Fruit fly (Drosophila melanogaster) whole organism, embryonic: Measurements from ENCODE around the gene CG10194.

Source experiments
- ATbp ChIP-seq: fragments of 200-800 bp; sonication (Bioruptor generic); optimal IDR thresholded peaks from 2 replicates; lab custom pipeline; 2017; ENCODE audit warnings: missing biosample characterization, mild to moderate bottlenecking, missing genetic modification characterization, missing genetic modification reagents
- Ada2b ChIP-seq: fragments of 200-800 bp; sonication (Bioruptor generic); IDR thresholded peaks from 2 replicates; pipeline ENCODE4 v1.3.6; 2022; ENCODE audit warnings: missing biosample characterization, missing genetic modification characterization
- Aef1 ChIP-seq: fragments of 200-800 bp; sonication (Bioruptor generic); IDR thresholded peaks from 3 replicates; pipeline ENCODE4 v1.3.6; 2022; ENCODE audit warnings: missing biosample characterization, missing genetic modification characterization
- Atf6 ChIP-seq: fragments of 200-800 bp; sonication (Bioruptor generic); IDR thresholded peaks from 2 replicates; pipeline ENCODE4 v1.3.6; 2022; ENCODE audit warnings: missing biosample characterization, missing genetic modification characterization
- CG10267 ChIP-seq: fragments of 200-800 bp; sonication (Bioruptor generic); optimal IDR thresholded peaks from 2 replicates; lab custom pipeline; 2018; ENCODE audit warnings: missing biosample characterization, mild to moderate bottlenecking, missing genetic modification characterization, moderate library complexity
- CG12299 ChIP-seq: fragments of 200-800 bp; sonication (Bioruptor generic); optimal IDR thresholded peaks from 2 replicates; lab custom pipeline; 2018; ENCODE audit warnings: missing biosample characterization, mild to moderate bottlenecking, missing genetic modification characterization
- CG13424 ChIP-seq: fragments of 200-800 bp; sonication (Bioruptor generic); optimal IDR thresholded peaks from 2 replicates; lab custom pipeline; 2019; ENCODE audit warnings: missing biosample characterization, mild to moderate bottlenecking, missing genetic modification characterization, moderate library complexity
- CG14014 ChIP-seq: fragments of 200-800 bp; sonication (Bioruptor generic); IDR thresholded peaks from 2 replicates; pipeline ENCODE4 v1.3.6; 2022; ENCODE audit warnings: missing biosample characterization, missing genetic modification characterization
- CG14710 ChIP-seq: fragments of 200-800 bp; sonication (Bioruptor generic); optimal IDR thresholded peaks from 3 replicates; lab custom pipeline; 2019; ENCODE audit warnings: missing biosample characterization, mild to moderate bottlenecking, missing genetic modification characterization, moderate library complexity
- CG1792 ChIP-seq: fragments of 200-800 bp; sonication (Bioruptor generic); optimal IDR thresholded peaks from 2 replicates; lab custom pipeline; 2016; ENCODE audit warnings: missing biosample characterization, missing genetic modification characterization
- CG2120 ChIP-seq: fragments of 200-800 bp; sonication (Bioruptor generic); optimal IDR thresholded peaks from 3 replicates; lab custom pipeline; 2016; ENCODE audit warnings: missing biosample characterization, missing genetic modification characterization
- CG2199 ChIP-seq: fragments of 200-800 bp; sonication (Bioruptor generic); IDR thresholded peaks from 3 replicates; pipeline ENCODE4 v1.3.6; 2022; ENCODE audit warnings: missing biosample characterization, missing genetic modification characterization
- CG30403 ChIP-seq: fragments of 200-800 bp; sonication (Bioruptor generic); optimal IDR thresholded peaks from 3 replicates; lab custom pipeline; 2016; ENCODE audit warnings: missing biosample characterization, missing genetic modification characterization
- CG4404 ChIP-seq: fragments of 200-800 bp; sonication (Bioruptor generic); IDR thresholded peaks from 2 replicates; pipeline ENCODE4 v1.3.6; 2022; ENCODE audit warnings: missing biosample characterization, missing genetic modification characterization
- CG4617 ChIP-seq: fragments of 200-800 bp; sonication (Bioruptor generic); optimal IDR thresholded peaks from 3 replicates; lab custom pipeline; 2016; ENCODE audit warnings: missing biosample characterization, missing genetic modification characterization, borderline replicate concordance
- CG4820 ChIP-seq: fragments of 200-800 bp; sonication (Bioruptor generic); optimal IDR thresholded peaks from 3 replicates; lab custom pipeline; 2016; ENCODE audit warnings: missing biosample characterization, missing genetic modification characterization
- CG7372 ChIP-seq: fragments of 200-800 bp; sonication (Bioruptor generic); IDR thresholded peaks from 2 replicates; pipeline ENCODE4 v1.3.6; 2022; ENCODE audit warnings: missing biosample characterization, missing genetic modification characterization
- CG8924 ChIP-seq: fragments of 200-800 bp; optimal IDR thresholded peaks from 3 replicates; lab custom pipeline; 2019; ENCODE audit warnings: missing biosample characterization, mild to moderate bottlenecking, missing genetic modification characterization, moderate library complexity
- Camta ChIP-seq: fragments of 200-800 bp; sonication (Bioruptor generic); optimal IDR thresholded peaks from 2 replicates; lab custom pipeline; 2016; ENCODE audit warnings: missing biosample characterization, missing genetic modification characterization
- Chrac-16 ChIP-seq: fragments of 200-800 bp; sonication (Bioruptor generic); optimal IDR thresholded peaks from 3 replicates; lab custom pipeline; 2016; ENCODE audit warnings: missing biosample characterization, missing genetic modification characterization
- Doc2 ChIP-seq: fragments of 200-800 bp; sonication (Bioruptor generic); IDR thresholded peaks from 2 replicates; pipeline ENCODE4 v1.3.6; 2022; ENCODE audit warnings: missing biosample characterization, missing genetic modification characterization
- E2f2 ChIP-seq: fragments of 200-800 bp; sonication (Bioruptor generic); IDR thresholded peaks from 2 replicates; pipeline ENCODE4 v1.3.6; 2022; ENCODE audit warnings: missing biosample characterization, missing genetic modification characterization
- Gug ChIP-seq: fragments of 200-800 bp; sonication (Bioruptor generic); IDR thresholded peaks from 4 replicates; pipeline ENCODE4 v1.3.6; 2022; ENCODE audit warnings: missing biosample characterization, missing genetic modification characterization
- H2.0 ChIP-seq: fragments of 200-800 bp; sonication (Bioruptor generic); IDR thresholded peaks from 2 replicates; pipeline ENCODE4 v1.3.6; 2022; ENCODE audit warnings: missing biosample characterization, missing genetic modification characterization
- HLH54F ChIP-seq: fragments of 200-800 bp; sonication (Bioruptor generic); optimal IDR thresholded peaks from 3 replicates; lab custom pipeline; 2016; ENCODE audit warnings: missing biosample characterization, missing genetic modification characterization
- Lhr ChIP-seq: fragments of 200-800 bp; sonication (Bioruptor generic); optimal IDR thresholded peaks from 3 replicates; lab custom pipeline; 2017; ENCODE audit warnings: mild to moderate bottlenecking, missing biosample characterization, missing genetic modification reagents, missing genetic modification characterization
- Neu2 ChIP-seq: fragments of 200-800 bp; sonication (Bioruptor generic); optimal IDR thresholded peaks from 3 replicates; lab custom pipeline; 2016; ENCODE audit warnings: missing biosample characterization, missing genetic modification characterization, borderline replicate concordance
- Pdp1 ChIP-seq, 2 experiments: fragments of 200-800 bp; sonication (Bioruptor generic); optimal IDR thresholded peaks; 3 replicates each; lab custom pipeline; 2016; ENCODE audit warnings: missing biosample characterization in 2 of 2, missing genetic modification characterization in 2 of 2, mild to moderate bottlenecking in 1 of 2, moderate library complexity in 1 of 2
- Six4 ChIP-seq: fragments of 200-800 bp; sonication (Bioruptor generic); optimal IDR thresholded peaks from 2 replicates; lab custom pipeline; 2016; ENCODE audit warnings: missing biosample characterization, missing genetic modification characterization
- Taf1 ChIP-seq: fragments of 200-800 bp; sonication (Bioruptor generic); IDR thresholded peaks from 2 replicates; pipeline ENCODE4 v1.3.6; 2022; ENCODE audit warnings: missing biosample characterization, missing genetic modification characterization
- Usf ChIP-seq: fragments of 200-800 bp; sonication (Bioruptor generic); optimal IDR thresholded peaks from 2 replicates; lab custom pipeline; 2017; ENCODE audit warnings: missing genotype, missing biosample characterization, missing genetic modification characterization
- ab ChIP-seq: fragments of 200-800 bp; sonication (Bioruptor generic); optimal IDR thresholded peaks from 2 replicates; lab custom pipeline; 2016; ENCODE audit warnings: missing biosample characterization, missing genetic modification characterization
- aop ChIP-seq: fragments of 200-800 bp; sonication (Bioruptor generic); IDR thresholded peaks from 2 replicates; pipeline ENCODE4 v1.3.6; 2022; ENCODE audit warnings: missing biosample characterization, missing genetic modification characterization
- bowl ChIP-seq: fragments of 200-800 bp; sonication (Bioruptor generic); IDR thresholded peaks from 2 replicates; pipeline ENCODE4 v1.3.6; 2022; ENCODE audit warnings: missing biosample characterization, missing genetic modification characterization
- btn ChIP-seq: fragments of 200-800 bp; sonication (Bioruptor generic); optimal IDR thresholded peaks from 2 replicates; lab custom pipeline; 2016; ENCODE audit warnings: missing biosample characterization, missing genetic modification characterization
- cwo ChIP-seq: fragments of 200-800 bp; sonication (Bioruptor generic); optimal IDR thresholded peaks from 3 replicates; lab custom pipeline; 2017; ENCODE audit warnings: missing biosample characterization, missing genetic modification characterization, mild to moderate bottlenecking, moderate library complexity, missing genetic modification reagents
- da ChIP-seq: fragments of 200-800 bp; sonication (Bioruptor generic); optimal IDR thresholded peaks from 2 replicates; lab custom pipeline; 2016; ENCODE audit warnings: missing biosample characterization, missing genetic modification characterization
- dpn ChIP-seq, 2 experiments: fragments of 200-800 bp; sonication (Bioruptor generic); optimal IDR thresholded peaks; 3 replicates each; lab custom pipeline; 2016; ENCODE audit warnings: missing biosample characterization in 2 of 2, missing genetic modification characterization in 2 of 2
- fru ChIP-seq: fragments of >200 bp; optimal IDR thresholded peaks from 2 replicates; lab custom pipeline; 2017
- insv ChIP-seq, 2 experiments: fragments of 200-800 bp; sonication (Bioruptor generic); optimal IDR thresholded peaks; 3 replicates each; lab custom pipeline; 2016 to 2018; ENCODE audit warnings: missing biosample characterization in 2 of 2, missing genetic modification characterization in 2 of 2
- kah ChIP-seq: fragments of 200-800 bp; sonication (Bioruptor generic); optimal IDR thresholded peaks from 2 replicates; lab custom pipeline; 2018; ENCODE audit warnings: missing biosample characterization, mild to moderate bottlenecking, missing genetic modification characterization
- klu ChIP-seq: fragments of 200-800 bp; sonication (Bioruptor generic); IDR thresholded peaks from 2 replicates; pipeline ENCODE4 v1.3.6; 2022; ENCODE audit warnings: missing biosample characterization, missing genetic modification characterization
- mam ChIP-seq: fragments of 200-800 bp; sonication (Bioruptor generic); optimal IDR thresholded peaks from 3 replicates; lab custom pipeline; 2016; ENCODE audit warnings: missing biosample characterization, missing genetic modification characterization
- nau ChIP-seq: fragments of 200-800 bp; sonication (Bioruptor generic); optimal IDR thresholded peaks from 3 replicates; lab custom pipeline; 2017; ENCODE audit warnings: missing biosample characterization, mild to moderate bottlenecking, missing genetic modification characterization, missing genetic modification reagents
- org-1 ChIP-seq: fragments of 200-800 bp; sonication (Bioruptor generic); optimal IDR thresholded peaks from 2 replicates; lab custom pipeline; 2017; ENCODE audit warnings: missing biosample characterization, missing genetic modification characterization
- ranshi ChIP-seq: fragments of 200-800 bp; sonication (Bioruptor generic); IDR thresholded peaks from 2 replicates; pipeline ENCODE4 v1.3.6; 2022; ENCODE audit warnings: missing biosample characterization, missing genetic modification characterization
- run ChIP-seq: fragments of 200-800 bp; sonication (Bioruptor generic); optimal IDR thresholded peaks from 3 replicates; lab custom pipeline; 2018; ENCODE audit warnings: missing biosample characterization, mild to moderate bottlenecking, missing genetic modification characterization
- sens ChIP-seq: fragments of 200-800 bp; sonication (Bioruptor generic); peaks from one replicate; lab custom pipeline; 2016; ENCODE audit warnings: missing biosample characterization, missing genetic modification characterization
- sens-2 ChIP-seq: fragments of 200-800 bp; sonication (Bioruptor generic); IDR thresholded peaks from 2 replicates; pipeline ENCODE4 v1.3.6; 2022; ENCODE audit warnings: missing biosample characterization, missing genetic modification characterization
- sob ChIP-seq: fragments of 200-800 bp; sonication (Bioruptor generic); IDR thresholded peaks from 2 replicates; pipeline ENCODE4 v1.3.6; 2022; ENCODE audit warnings: missing biosample characterization, missing genetic modification characterization
- stc ChIP-seq: fragments of 200-800 bp; sonication (Bioruptor generic); IDR thresholded peaks from 2 replicates; pipeline ENCODE4 v1.3.6; 2022; ENCODE audit warnings: missing biosample characterization, missing genetic modification characterization
- tio ChIP-seq: fragments of 200-800 bp; sonication (Bioruptor generic); optimal IDR thresholded peaks from 2 replicates; lab custom pipeline; 2017; ENCODE audit warnings: missing biosample characterization, missing genetic modification characterization, inconsistent platforms
- zen ChIP-seq: fragments of 200-800 bp; sonication (Bioruptor generic); optimal IDR thresholded peaks from 3 replicates; lab custom pipeline; 2018; ENCODE audit warnings: missing biosample characterization, mild to moderate bottlenecking, missing genetic modification characterization, moderate library complexity
- zfh2 ChIP-seq: fragments of 200-800 bp; sonication (Bioruptor generic); optimal IDR thresholded peaks from 2 replicates; lab custom pipeline; 2016; ENCODE audit warnings: missing biosample characterization, missing genetic modification characterization

CG10194 gene

DNA sequence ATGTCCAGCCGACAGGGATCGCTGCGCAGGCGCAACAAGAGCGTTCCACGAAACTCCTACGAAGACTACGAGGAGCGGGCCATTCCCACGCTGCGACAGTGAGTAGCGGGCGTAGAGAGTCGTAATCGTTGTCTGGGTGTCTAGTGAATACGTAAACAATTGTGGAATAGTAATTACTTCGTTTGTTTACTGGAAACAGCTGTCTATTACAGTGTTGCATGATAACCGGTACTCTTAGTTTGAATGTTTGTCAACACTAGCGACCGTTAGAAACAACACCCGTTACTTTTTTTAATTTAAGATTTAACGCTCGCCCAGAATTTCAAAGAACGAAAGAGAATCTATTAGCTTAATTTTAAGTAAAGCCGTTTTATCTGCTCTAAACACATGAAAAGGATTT lies 40.2 kb upstream of the CG10194 start, which contains the start of gene CG10165 (continued):
- TF ChIP-seq Ada2b (GFP tag; lab: Robert Waterston, UW) (no peak), HLH54F (GFP tag; lab: Kevin White, UChicago) (no peak), bowl (no peak), Doc2 (no peak), CG8924 (tag; lab: Kevin White, UChicago) (no peak), Aef1 (GFP tag; lab: Robert Waterston, UW) (no peak), zfh2 (no peak), Gug (GFP tag; lab: Robert Waterston, UW) (no peak), cwo (GFP tag; lab: Kevin White, UChicago) (no peak), aop (GFP tag; lab: Robert Waterston, UW) (no peak), CG10267 (tag; lab: Kevin White, UChicago) (peak; percentile 94), kah (GFP tag; lab: Kevin White, UChicago) (no peak), CG14014 (GFP tag; lab: Robert Waterston, UW) (no peak), CG4820 (GFP tag; lab: Kevin White, UChicago) (no peak), mam (GFP tag; lab: Kevin White, UChicago) (no peak), H2.0 (GFP tag; lab: Robert Waterston, UW) (no peak), CG2120 (GFP tag; lab: Kevin White, UChicago) (peak; percentile 21), Lhr (GFP tag; lab: Kevin White, UChicago) (no peak), insv (GFP tag; optimal IDR thresholded peaks at IDR 0.05; lab: Kevin White, UChicago) (no peak), da (GFP tag; lab: Kevin White, UChicago) (no peak), Usf (GFP tag; lab: Kevin White, UChicago) (no peak), run (tag; lab: Kevin White, UChicago) (no peak), nau (no peak), sens-2 (GFP tag; lab: Robert Waterston, UW) (no peak), E2f2 (GFP tag; lab: Robert Waterston, UW) (0 out of 2 replicates have a peak, but pooled peaks have one; percentile 12), btn (GFP tag; lab: Kevin White, UChicago) (no peak), CG12299 (tag; lab: Kevin White, UChicago) (no peak), CG13424 (tag; lab: Kevin White, UChicago) (no peak), sens (GFP tag; lab: Kevin White, UChicago) (peak; percentile 70), ranshi (GFP tag; lab: Robert Waterston, UW) (no peak), CG4404 (GFP tag; lab: Robert Waterston, UW) (no peak), Six4 (GFP tag; lab: Kevin White, UChicago) (no peak), Atf6 (GFP tag; lab: Robert Waterston, UW) (peak; percentile 45; the same call in 1 of the 2 replicates), Neu2 (GFP tag; lab: Kevin White, UChicago) (no peak), ATbp (GFP tag; lab: Kevin White, UChicago) (no peak), CG1792 (GFP tag; lab: Kevin White, UChicago) (no peak), CG2199 (GFP tag; lab: Robert Waterston, UW) (no peak), CG14710 (peak; percentile 26), zen (tag; lab: Kevin White, UChicago) (peak; percentile 56), ab (GFP tag; lab: Kevin White, UChicago) (no peak), dpn (GFP tag; optimal IDR thresholded peaks at IDR 0.05; lab: Kevin White, UChicago) (no peak), Pdp1 (GFP tag; optimal IDR thresholded peaks at IDR 0.05; lab: Kevin White, UChicago) (peak in 1 of 2 experiments; percentile 44), CG7372 (no peak), CG30403 (GFP tag; lab: Kevin White, UChicago) (no peak), Camta (GFP tag; lab: Kevin White, UChicago) (no peak), Taf1 (GFP tag; lab: Robert Waterston, UW) (no peak), org-1 (GFP tag; lab: Kevin White, UChicago) (no peak), CG4617 (GFP tag; lab: Kevin White, UChicago) (peak; percentile 3), tio (GFP tag; lab: Kevin White, UChicago) (no peak), fru (lab: Kevin White, UChicago) (no peak), sob (GFP tag; lab: Robert Waterston, UW) (peak; percentile 5; the same call in 1 of the 2 replicates), stc (GFP tag; lab: Robert Waterston, UW) (no peak), klu (GFP tag; lab: Robert Waterston, UW) (no peak), Chrac-16 (no peak)
